Worm (Caenorhabditis elegans) whole organism, late embryonic: Measurements from ENCODE around the gene mtcu-2.

Source experiments
- ahr-1 ChIP-seq: sonication (generic microtip); optimal IDR thresholded peaks from 2 replicates; lab custom pipeline; 2016; ENCODE audit warnings: missing genetic modification characterization, missing compliant biosample characterization
- ama-1 ChIP-seq: fragments of 150-350 bp; optimal IDR thresholded peaks from 2 replicates; lab custom pipeline; 2014
- che-1 ChIP-seq: sonication (generic microtip); optimal IDR thresholded peaks from 2 replicates; lab custom pipeline; 2016; ENCODE audit warnings: mild to moderate bottlenecking, missing genetic modification characterization, missing compliant biosample characterization
- dmd-4 ChIP-seq: sonication (generic microtip); optimal IDR thresholded peaks from 2 replicates; lab custom pipeline; 2016; ENCODE audit warnings: borderline replicate concordance, missing genetic modification characterization, missing compliant biosample characterization
- dve-1 ChIP-seq: sonication (generic microtip); optimal IDR thresholded peaks from 2 replicates; lab custom pipeline; 2017; ENCODE audit warnings: antibody characterized with exemption, mild to moderate bottlenecking, missing genetic modification characterization, missing compliant biosample characterization
- fkh-10 ChIP-seq: fragments of 150-350 bp; optimal IDR thresholded peaks from 2 replicates; lab custom pipeline; 2014; ENCODE audit warnings: missing biosample characterization, missing genetic modification reagents, missing genetic modification characterization
- nfya-1 ChIP-seq: sonication (generic microtip); optimal IDR thresholded peaks from 2 replicates; lab custom pipeline; 2017; ENCODE audit warnings: missing genetic modification characterization, mild to moderate bottlenecking, missing compliant biosample characterization, antibody characterized with exemption, moderate library complexity
- nhr-11 ChIP-seq: fragments of 150-350 bp; optimal IDR thresholded peaks from 2 replicates; lab custom pipeline; 2014; ENCODE audit warnings: missing biosample characterization, missing genetic modification characterization
- pag-3 ChIP-seq: sonication (generic microtip); optimal IDR thresholded peaks from 2 replicates; lab custom pipeline; 2016; ENCODE audit warnings: missing compliant biosample characterization, missing genetic modification characterization, borderline replicate concordance
- pha-2 ChIP-seq: sonication (generic microtip); optimal IDR thresholded peaks from 2 replicates; lab custom pipeline; 2017; ENCODE audit warnings: mild to moderate bottlenecking, missing genetic modification characterization, missing compliant biosample characterization
- pha-4 ChIP-seq: fragments of 150-350 bp; optimal IDR thresholded peaks from 2 replicates; lab custom pipeline; 2018; ENCODE audit warnings: missing biosample characterization, missing genetic modification reagents, missing genetic modification characterization
- pqm-1 ChIP-seq: sonication (generic microtip); optimal IDR thresholded peaks from 2 replicates; lab custom pipeline; 2016; ENCODE audit warnings: missing genetic modification characterization, missing compliant biosample characterization
- ref-2 ChIP-seq: sonication (generic microtip); optimal IDR thresholded peaks from 2 replicates; lab custom pipeline; 2016; ENCODE audit warnings: missing genetic modification characterization, missing compliant biosample characterization
- tbx-2 ChIP-seq: sonication (generic microtip); optimal IDR thresholded peaks from 2 replicates; lab custom pipeline; 2016; ENCODE audit warnings: missing genetic modification characterization, missing compliant biosample characterization

DNA sequence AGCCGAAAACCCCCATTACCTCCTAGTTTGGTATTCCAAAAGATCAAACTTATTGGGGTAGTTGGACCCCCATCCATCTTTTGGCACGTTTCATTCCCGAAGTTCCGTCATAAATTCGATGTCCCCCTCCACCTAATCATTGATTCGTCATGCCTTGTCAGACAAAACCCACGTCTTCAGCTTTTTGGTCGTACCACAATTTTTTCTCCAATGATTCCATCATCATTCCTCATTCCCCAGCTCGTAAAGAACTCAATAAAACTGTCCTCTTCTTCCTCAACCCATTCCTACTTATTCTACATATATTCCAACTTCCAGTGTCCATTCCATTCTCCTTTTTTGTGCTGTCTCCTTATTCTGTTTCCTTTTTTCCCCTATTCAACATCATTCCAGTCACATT, 15.6 kb upstream of the mtcu-2 start, which contains the start of gene flp-4:
- TF ChIP-seq che-1 (no peak), ama-1 (no peak), pqm-1 (tag; lab: Kevin White, UChicago) (no peak), pha-4 (tag; lab: Kevin White, UChicago) (no peak), tbx-2 (tag; lab: Kevin White, UChicago) (no peak), pha-2 (no peak), dve-1 (tag; lab: Kevin White, UChicago) (no peak), ref-2 (tag; lab: Kevin White, UChicago) (no peak), nhr-11 (tag; lab: Kevin White, UChicago) (no peak), nfya-1 (tag; lab: Kevin White, UChicago) (no peak), pag-3 (tag; lab: Kevin White, UChicago) (no peak), dmd-4 (no peak), fkh-10 (no peak), ahr-1 (tag; lab: Kevin White, UChicago) (no peak)
